Fruit fly (Drosophila melanogaster) whole organism, adult: Measurements from ENCODE around the gene CG34175.

Experiments used
- CG12768 ChIP-seq: fragments of 200-800 bp; sonication (Bioruptor generic); optimal IDR thresholded peaks from 2 replicates; lab custom pipeline; 2017; ENCODE audit warnings: missing biosample characterization, missing genetic modification characterization, mild to moderate bottlenecking, moderate library complexity, missing genetic modification reagents
- CG33017 ChIP-seq: fragments of 200-800 bp; sonication (Bioruptor generic); optimal IDR thresholded peaks from 2 replicates; lab custom pipeline; 2018; ENCODE audit warnings: missing biosample characterization, mild to moderate bottlenecking, missing genetic modification characterization, moderate library complexity
- CG5204 ChIP-seq: fragments of 200-800 bp; sonication (Bioruptor generic); optimal IDR thresholded peaks from 2 replicates; lab custom pipeline; 2016; ENCODE audit warnings: missing biosample characterization, missing genetic modification characterization
- Crg-1 ChIP-seq: fragments of 200-800 bp; sonication (Bioruptor generic); optimal IDR thresholded peaks from 2 replicates; lab custom pipeline; 2016; ENCODE audit warnings: missing biosample characterization, missing genetic modification characterization
- bab1 ChIP-seq: fragments of 200-800 bp; sonication (Bioruptor generic); optimal IDR thresholded peaks from 3 replicates; lab custom pipeline; 2019; ENCODE audit warnings: missing biosample characterization, mild to moderate bottlenecking, missing genetic modification characterization, moderate library complexity
- cic ChIP-seq: fragments of 200-800 bp; sonication (Bioruptor generic); optimal IDR thresholded peaks from 2 replicates; lab custom pipeline; 2017; ENCODE audit warnings: missing biosample characterization, mild to moderate bottlenecking, missing genetic modification characterization, moderate library complexity
- cnc ChIP-seq, 2 experiments: fragments of >200 bp; optimal IDR thresholded peaks; 2 replicates each; lab custom pipeline; 2017
- kay ChIP-seq: fragments of 200-800 bp; sonication (Bioruptor generic); peaks from one replicate; lab custom pipeline; 2016; ENCODE audit warnings: missing biosample characterization, missing genetic modification characterization, borderline replicate concordance
- ovo ChIP-seq: fragments of 200-800 bp; sonication (Bioruptor generic); optimal IDR thresholded peaks from 2 replicates; lab custom pipeline; 2016; ENCODE audit warnings: missing biosample characterization, missing genetic modification characterization

dm6 chr2L:3348146-3348747 lies 49.6 kb upstream of the CG34175 start:
- TF ChIP-seq cic, result no peak
- TF ChIP-seq CG33017 (tag; lab: Kevin White, UChicago), result peak; percentile 80
- no peak for TF ChIP-seq bab1 (GFP tag; lab: Kevin White, UChicago)
- peak; percentile 72 for TF ChIP-seq kay (GFP tag; lab: Kevin White, UChicago)
- TF ChIP-seq cnc (optimal IDR thresholded peaks at IDR 0.05; lab: Kevin White, UChicago), result no peak
- TF ChIP-seq ovo (GFP tag; lab: Kevin White, UChicago), result peak; percentile 72
- no peak for TF ChIP-seq Crg-1
- peak; percentile 76 for TF ChIP-seq CG5204 (GFP tag; lab: Kevin White, UChicago)
- TF ChIP-seq CG12768 (GFP tag; lab: Kevin White, UChicago), result peak; percentile 65
